Worm (Caenorhabditis elegans) whole organism, L3 larva: ENCODE measurements around the gene K02D10.1.

ENCODE experiments used
- R02D3.7 ChIP-seq: fragments of 150-350 bp; optimal IDR thresholded peaks from 2 replicates; lab custom pipeline; 2014; ENCODE audit warnings: missing biosample characterization, missing genetic modification characterization
- ZK546.5 ChIP-seq: sonication (generic microtip); optimal IDR thresholded peaks from 2 replicates; lab custom pipeline; 2017; ENCODE audit warnings: missing biosample characterization, missing genetic modification characterization
- aly-2 ChIP-seq: fragments of 150-350 bp; optimal IDR thresholded peaks from 2 replicates; lab custom pipeline; 2014; ENCODE audit warnings: missing biosample characterization, missing genetic modification characterization
- ceh-16 ChIP-seq: sonication (generic microtip); optimal IDR thresholded peaks from 2 replicates; lab custom pipeline; 2017; ENCODE audit warnings: missing biosample characterization, missing genetic modification characterization
- ceh-28 ChIP-seq: fragments of 150-350 bp; optimal IDR thresholded peaks from 2 replicates; lab custom pipeline; 2014; ENCODE audit warnings: missing biosample characterization, missing genetic modification reagents, missing genetic modification characterization
- ceh-82 ChIP-seq: fragments of 150-350 bp; optimal IDR thresholded peaks from 2 replicates; lab custom pipeline; 2014; ENCODE audit warnings: missing biosample characterization, missing genetic modification characterization
- ceh-9 ChIP-seq: sonication (generic microtip); optimal IDR thresholded peaks from 2 replicates; lab custom pipeline; 2018; ENCODE audit warnings: missing biosample characterization, missing genetic modification characterization
- daf-12 ChIP-seq: fragments of 150-350 bp; optimal IDR thresholded peaks from 2 replicates; lab custom pipeline; 2014; ENCODE audit warnings: missing biosample characterization, missing genetic modification reagents, missing genetic modification characterization
- egl-27 ChIP-seq: sonication (generic microtip); optimal IDR thresholded peaks from 4 replicates; lab custom pipeline; 2017; ENCODE audit warnings: missing biosample characterization, missing genetic modification reagents, missing genetic modification characterization
- egl-5 ChIP-seq: fragments of 150-350 bp; optimal IDR thresholded peaks from 2 replicates; lab custom pipeline; 2017; ENCODE audit warnings: missing biosample characterization, missing genetic modification reagents, missing genetic modification characterization, inconsistent platforms
- elt-2 ChIP-seq: sonication (generic microtip); optimal IDR thresholded peaks from 2 replicates; lab custom pipeline; 2016; ENCODE audit warnings: missing genetic modification reagents, mild to moderate bottlenecking, missing genetic modification characterization, missing compliant biosample characterization
- elt-3 ChIP-seq, 3 experiments: fragments of 150-350 bp in 1 of 3; sonication (generic microtip) in 2 of 3; optimal IDR thresholded peaks; 2 replicates in 2 of 3; 4 replicates in 1 of 3; lab custom pipeline; 2014 to 2017; ENCODE audit warnings: missing biosample characterization in 3 of 3, missing genetic modification characterization in 3 of 3
- eor-1 ChIP-seq, 2 experiments: fragments of 150-350 bp; optimal IDR thresholded peaks; 2 replicates each; lab custom pipeline; 2014 to 2018; ENCODE audit warnings: missing biosample characterization in 2 of 2, missing genetic modification characterization in 2 of 2
- fkh-10 ChIP-seq: sonication (generic microtip); optimal IDR thresholded peaks from 2 replicates; lab custom pipeline; 2017; ENCODE audit warnings: missing biosample characterization, missing genetic modification reagents, missing genetic modification characterization
- fkh-2 ChIP-seq: fragments of 150-350 bp; optimal IDR thresholded peaks from 2 replicates; lab custom pipeline; 2014; ENCODE audit warnings: missing biosample characterization, missing genetic modification reagents, missing genetic modification characterization
- fos-1 ChIP-seq: fragments of 150-350 bp; optimal IDR thresholded peaks from 2 replicates; lab custom pipeline; 2014; ENCODE audit warnings: missing biosample characterization, missing genetic modification characterization
- hmg-11 ChIP-seq: sonication (generic microtip); optimal IDR thresholded peaks from 2 replicates; lab custom pipeline; 2016; ENCODE audit warnings: missing genetic modification characterization, missing compliant biosample characterization
- jun-1 ChIP-seq: fragments of 150-350 bp; optimal IDR thresholded peaks from 2 replicates; lab custom pipeline; 2014; ENCODE audit warnings: missing biosample characterization, missing genetic modification reagents, missing genetic modification characterization
- lin-15B ChIP-seq: fragments of 150-350 bp; optimal IDR thresholded peaks from 2 replicates; lab custom pipeline; 2014; ENCODE audit warnings: missing biosample characterization, missing genetic modification characterization
- lin-39 ChIP-seq: fragments of 150-350 bp; optimal IDR thresholded peaks from 2 replicates; lab custom pipeline; 2018; ENCODE audit warnings: missing biosample characterization, missing genetic modification reagents, missing genetic modification characterization
- mdl-1 ChIP-seq: fragments of 150-350 bp; optimal IDR thresholded peaks from 2 replicates; lab custom pipeline; 2014; ENCODE audit warnings: missing biosample characterization, missing genetic modification characterization
- mml-1 ChIP-seq: fragments of 150-350 bp; sonication (generic microtip); optimal IDR thresholded peaks from 3 replicates; lab custom pipeline; 2014; ENCODE audit warnings: missing biosample characterization, missing genetic modification characterization
- nhr-12 ChIP-seq: fragments of 150-350 bp; optimal IDR thresholded peaks from 2 replicates; lab custom pipeline; 2014; ENCODE audit warnings: missing biosample characterization, missing genetic modification characterization
- nhr-23 ChIP-seq: fragments of 150-350 bp; optimal IDR thresholded peaks from 2 replicates; lab custom pipeline; 2014; ENCODE audit warnings: missing biosample characterization, missing genetic modification reagents, missing genetic modification characterization
- nhr-237 ChIP-seq: fragments of 150-350 bp; optimal IDR thresholded peaks from 2 replicates; lab custom pipeline; 2014; ENCODE audit warnings: missing biosample characterization, missing genetic modification characterization
- nhr-25 ChIP-seq: sonication (generic microtip); optimal IDR thresholded peaks from 2 replicates; lab custom pipeline; 2017; ENCODE audit warnings: missing biosample characterization, missing genetic modification characterization
- nhr-28 ChIP-seq: fragments of 150-350 bp; optimal IDR thresholded peaks from 2 replicates; lab custom pipeline; 2014; ENCODE audit warnings: missing biosample characterization, missing genetic modification characterization
- nhr-43 ChIP-seq: sonication (generic microtip); optimal IDR thresholded peaks from 2 replicates; lab custom pipeline; 2016; ENCODE audit warnings: mild to moderate bottlenecking, missing genetic modification characterization, missing compliant biosample characterization; ENCODE audit not compliant: poor library complexity, severe bottlenecking
- nhr-67 ChIP-seq: fragments of 150-350 bp; optimal IDR thresholded peaks from 2 replicates; lab custom pipeline; 2014; ENCODE audit warnings: missing biosample characterization, missing genetic modification characterization
- nhr-76 ChIP-seq: fragments of 150-350 bp; sonication (generic microtip); optimal IDR thresholded peaks from 5 replicates; lab custom pipeline; 2014; ENCODE audit warnings: missing biosample characterization, missing genetic modification characterization
- nhr-77 ChIP-seq: fragments of 150-350 bp; optimal IDR thresholded peaks from 2 replicates; lab custom pipeline; 2014; ENCODE audit warnings: missing biosample characterization, missing genetic modification characterization
- pha-4 ChIP-seq: fragments of 150-350 bp; optimal IDR thresholded peaks from 2 replicates; lab custom pipeline; 2014; ENCODE audit warnings: missing biosample characterization, missing genetic modification reagents, missing genetic modification characterization
- pqm-1 ChIP-seq: fragments of 150-350 bp; optimal IDR thresholded peaks from 2 replicates; lab custom pipeline; 2017; ENCODE audit warnings: missing biosample characterization, missing genetic modification characterization, inconsistent platforms
- sea-2 ChIP-seq: fragments of 150-350 bp; sonication (generic microtip); optimal IDR thresholded peaks from 4 replicates; lab custom pipeline; 2014; ENCODE audit warnings: missing biosample characterization, missing genetic modification reagents, missing genetic modification characterization
- skn-1 ChIP-seq: fragments of 150-350 bp; optimal IDR thresholded peaks from 2 replicates; lab custom pipeline; 2014; ENCODE audit warnings: missing biosample characterization, missing genetic modification characterization
- snpc-4 ChIP-seq: fragments of 150-350 bp; optimal IDR thresholded peaks from 2 replicates; lab custom pipeline; 2014; ENCODE audit warnings: missing biosample characterization, missing genetic modification characterization
- tbx-2 ChIP-seq: sonication (generic microtip); optimal IDR thresholded peaks from 2 replicates; lab custom pipeline; 2016; ENCODE audit warnings: mild to moderate bottlenecking, missing genetic modification characterization, missing compliant biosample characterization
- unc-39 ChIP-seq: sonication (generic microtip); optimal IDR thresholded peaks from 4 replicates; lab custom pipeline; 2017; ENCODE audit warnings: missing biosample characterization, missing genetic modification characterization
- unc-62 ChIP-seq: fragments of 150-350 bp; sonication (generic microtip); optimal IDR thresholded peaks from 4 replicates; lab custom pipeline; 2014; ENCODE audit warnings: missing biosample characterization, missing genetic modification reagents, missing genetic modification characterization
- zag-1 ChIP-seq: fragments of 150-350 bp; optimal IDR thresholded peaks from 2 replicates; lab custom pipeline; 2014; ENCODE audit warnings: missing biosample characterization, missing genetic modification characterization
- ztf-11 ChIP-seq: fragments of 150-350 bp; optimal IDR thresholded peaks from 2 replicates; lab custom pipeline; 2014; ENCODE audit warnings: missing biosample characterization, missing genetic modification characterization
- ztf-4 ChIP-seq: fragments of 150-350 bp; optimal IDR thresholded peaks from 2 replicates; lab custom pipeline; 2014; ENCODE audit warnings: missing biosample characterization, missing genetic modification characterization

Gene K02D10.1

DNA sequence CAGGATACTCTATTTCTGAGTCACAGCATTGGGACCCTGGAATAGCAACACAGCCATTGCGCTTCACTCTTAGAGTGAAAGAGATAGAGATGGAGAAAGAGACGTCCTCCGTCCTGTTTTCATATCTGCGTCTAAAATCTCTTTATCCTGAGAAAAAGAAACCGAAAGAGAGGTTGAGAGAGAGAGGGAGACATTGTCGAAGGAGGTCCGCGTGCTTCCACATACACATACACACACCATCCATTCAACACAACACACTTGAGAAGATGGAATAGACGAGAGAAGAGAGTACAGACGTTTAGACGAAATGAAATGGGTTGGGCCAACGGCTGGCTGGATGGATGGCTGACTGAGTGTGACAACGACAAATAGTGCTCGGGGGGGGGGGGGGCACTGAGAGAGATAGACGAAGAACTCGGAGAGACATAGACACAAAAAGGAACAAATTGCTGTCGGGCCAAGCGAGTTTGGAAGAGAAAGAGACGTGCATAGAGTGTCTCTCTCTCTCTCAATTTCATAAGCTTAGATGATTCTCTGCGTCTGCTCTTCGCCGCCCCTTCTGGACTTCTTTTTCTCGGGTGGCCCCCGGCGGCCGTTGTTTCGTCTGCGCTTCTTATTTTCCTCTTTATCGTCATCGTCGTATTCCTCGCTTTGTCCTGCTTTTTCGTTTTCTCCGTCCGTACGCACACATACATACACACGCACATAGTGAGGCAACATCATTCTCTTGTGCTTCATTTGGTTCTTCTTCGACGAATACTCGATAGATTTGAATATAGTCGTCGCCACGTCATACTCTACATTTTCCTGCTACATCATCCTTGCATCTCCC lies 30.8 kb downstream of the K02D10.1 start, which contains the start of gene F54F2.6 (continued):
- TF ChIP-seq daf-12 (tag; lab: Kevin White, UChicago) (no peak), nhr-12 (no peak), fkh-2 (tag; lab: Kevin White, UChicago) (peak; percentile 52), eor-1 (tag; optimal IDR thresholded peaks at IDR 0.05; lab: Kevin White, UChicago) (no peak), ceh-82 (tag; lab: Kevin White, UChicago) (peak; percentile 40), ZK546.5 (no peak), sea-2 (GFP tag; lab: Kevin White, UChicago) (peak; percentile 31), egl-27 (tag; lab: Kevin White, UChicago) (peak; percentile 77)

ce11 chrIII:8800796-8801083 lies 31.4 kb downstream of the K02D10.1 start:
- peak; percentile 3 for TF ChIP-seq pha-4 (tag; lab: Kevin White, UChicago)
- peak; percentile 26 for TF ChIP-seq nhr-43 (tag; lab: Kevin White, UChicago)
- no peak for TF ChIP-seq hmg-11 (tag; lab: Kevin White, UChicago)
- peak; percentile 67 for TF ChIP-seq nhr-23
- TF ChIP-seq nhr-25, result peak; percentile 63
- no peak for TF ChIP-seq ceh-82 (tag; lab: Kevin White, UChicago)

DNA sequence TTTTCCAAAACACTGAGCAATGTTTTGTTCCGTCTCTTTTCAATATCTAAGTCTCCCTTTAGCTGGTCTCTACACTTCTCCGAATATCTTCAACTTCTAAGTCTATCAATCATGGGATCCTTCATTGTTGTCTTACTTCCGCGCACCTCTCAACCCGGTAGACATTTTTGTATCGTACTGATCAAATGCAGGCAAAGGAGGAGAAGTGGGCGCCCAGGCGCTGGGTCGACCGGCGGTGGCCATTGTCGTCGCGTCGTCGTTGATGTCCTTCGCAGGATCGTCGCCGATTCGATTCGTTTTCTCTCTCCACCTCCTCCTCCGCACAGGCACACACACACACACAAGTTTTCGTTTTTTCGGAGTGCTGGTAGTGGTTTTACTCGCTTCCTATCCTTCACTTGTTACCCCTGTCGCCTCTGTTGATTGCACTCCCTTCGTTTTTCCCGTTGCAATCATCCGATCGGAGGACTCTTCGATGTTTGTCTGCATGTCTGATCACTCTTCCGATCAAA lies 32.1 kb downstream of the K02D10.1 start:
- TF ChIP-seq elt-3 (tag; optimal IDR thresholded peaks at IDR 0.05; lab: Kevin White, UChicago) (no peak), nhr-43 (tag; lab: Kevin White, UChicago) (peak; percentile 69)
- TF ChIP-seq, all 47 proteins: peak for 1

ce11 chrIII:8801864-8802818 lies 32.8 kb downstream of the K02D10.1 start:
- TF ChIP-seq pha-4 (tag; lab: Kevin White, UChicago), result peak; percentile 99
- TF ChIP-seq nhr-76, result no peak
- peak; percentile 92 for TF ChIP-seq tbx-2 (tag; lab: Kevin White, UChicago)
- TF ChIP-seq R02D3.7 (tag; lab: Kevin White, UChicago), result peak; percentile 77
- peak; percentile 40 for TF ChIP-seq mml-1
- TF ChIP-seq nhr-77 (tag; lab: Kevin White, UChicago), result peak; percentile 78
- peak; percentile 93 for TF ChIP-seq elt-2 (tag; lab: Kevin White, UChicago)
- peak; percentile 41 for TF ChIP-seq daf-12 (tag; lab: Kevin White, UChicago)
- TF ChIP-seq ceh-9, result peak; percentile 50
- TF ChIP-seq nhr-23, result peak; percentile 98
- TF ChIP-seq zag-1 (tag; lab: Kevin White, UChicago), result peak; percentile 82
- TF ChIP-seq ztf-4 (tag; lab: Kevin White, UChicago), result peak; percentile 70
- peak; percentile 74 for TF ChIP-seq lin-15B (tag; lab: Kevin White, UChicago)
- TF ChIP-seq fkh-10, result peak; percentile 82
- no peak for TF ChIP-seq nhr-237
- no peak for TF ChIP-seq ztf-11 (tag; lab: Kevin White, UChicago)
- TF ChIP-seq lin-39 (tag; lab: Kevin White, UChicago), result peak; percentile 97
- TF ChIP-seq pqm-1, result peak; percentile 62
- TF ChIP-seq skn-1 (tag; lab: Kevin White, UChicago), result peak; percentile 89
- peak; percentile 16 for TF ChIP-seq nhr-28 (tag; lab: Kevin White, UChicago)
- peak; percentile 75 for TF ChIP-seq ceh-82 (tag; lab: Kevin White, UChicago)
- peak; percentile 95 for TF ChIP-seq jun-1 (tag; lab: Kevin White, UChicago)
- TF ChIP-seq snpc-4 (tag; lab: Kevin White, UChicago), result peak; percentile 88
- TF ChIP-seq fkh-2 (tag; lab: Kevin White, UChicago), result no peak
- TF ChIP-seq aly-2 (tag; lab: Kevin White, UChicago), result peak; percentile 89
- peak in 1 of 3 experiments; percentile 69 for TF ChIP-seq elt-3 (tag; optimal IDR thresholded peaks at IDR 0.05; lab: Kevin White, UChicago)
- peak; percentile 84 for TF ChIP-seq egl-5 (tag; lab: Kevin White, UChicago)
- no peak for TF ChIP-seq ceh-16 (tag; lab: Kevin White, UChicago)
- TF ChIP-seq eor-1 (tag; optimal IDR thresholded peaks at IDR 0.05; lab: Kevin White, UChicago), result peak in 1 of 2 experiments; percentile 75
- peak; percentile 72 for TF ChIP-seq fos-1 (tag; lab: Kevin White, UChicago)
- peak; percentile 99 for TF ChIP-seq unc-62 (GFP tag; lab: Kevin White, UChicago)
- peak; percentile 95 for TF ChIP-seq mdl-1 (tag; lab: Kevin White, UChicago)
- no peak for TF ChIP-seq unc-39 (tag; lab: Kevin White, UChicago)
- peak; percentile 93 for TF ChIP-seq ceh-28 (tag; lab: Kevin White, UChicago)
- TF ChIP-seq nhr-67 (tag; lab: Kevin White, UChicago), result peak; percentile 17
- peak; percentile 91 for TF ChIP-seq egl-27 (tag; lab: Kevin White, UChicago)
